Fruit fly (Drosophila melanogaster) S2 (cell line): Measurements from ENCODE around the gene CG3588.

Experiments
- CG8478 ChIP-seq: fragments of >200 bp; optimal IDR thresholded peaks from 2 replicates; lab custom pipeline; 2018
- CTCF ChIP-seq, 2 experiments: fragments of >200 bp; optimal IDR thresholded peaks; 2 replicates each; lab custom pipeline; 2018

- TF ChIP-seq CTCF (optimal IDR thresholded peaks at IDR 0.05; lab: Kevin White, UChicago) (no peak), CG8478 (lab: Kevin White, UChicago) (no peak)
Observed at dm6 chrX:2872753-2873152, 46.8 kb upstream of the CG3588 start, which contains the start of gene CG14416.
